Fruit fly (Drosophila melanogaster): ENCODE results near the gene Ppox.

Ppox gene

DNA sequence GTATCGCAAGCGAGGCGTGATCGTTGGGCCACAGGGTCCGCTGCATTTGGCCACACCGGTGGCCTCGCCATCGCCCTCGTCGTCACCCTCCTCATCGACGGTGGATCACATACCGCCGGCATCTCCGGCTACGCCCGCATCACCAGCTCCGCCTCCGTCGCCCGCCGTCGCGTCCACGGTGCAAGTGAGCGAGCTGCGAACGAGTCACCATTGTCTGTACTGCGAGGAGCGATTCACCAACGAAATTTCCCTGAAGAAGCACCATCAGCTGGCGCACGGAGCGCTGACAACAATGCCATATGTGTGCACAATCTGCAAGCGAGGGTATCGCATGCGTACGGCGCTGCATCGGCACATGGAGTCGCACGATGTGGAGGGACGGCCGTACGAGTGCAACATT, 41.1 kb downstream of the Ppox start:
- TF ChIP-seq sage (GFP tag; optimal IDR thresholded peaks at IDR 0.05) (no peak), Mio (GFP tag; optimal IDR thresholded peaks at IDR 0.05) (no peak), dmrt93B (GFP tag; optimal IDR thresholded peaks at IDR 0.05) (no peak), Sp1 (GFP tag; optimal IDR thresholded peaks at IDR 0.05) (no peak), CG32264 (GFP tag; optimal IDR thresholded peaks at IDR 0.05) (no peak), br (GFP tag; optimal IDR thresholded peaks at IDR 0.05) (no peak), HLH106 (tag; optimal IDR thresholded peaks at IDR 0.05) (no peak), N (GFP tag; optimal IDR thresholded peaks at IDR 0.05) (no peak), ey (GFP tag; optimal IDR thresholded peaks at IDR 0.05) (no peak), sv (GFP tag; optimal IDR thresholded peaks at IDR 0.05) (no peak), pan (optimal IDR thresholded peaks at IDR 0.05) (no peak), Dif (GFP tag; optimal IDR thresholded peaks at IDR 0.05; ENCODE audit: partially characterized antibody) (no peak), Hnf4 (GFP tag; optimal IDR thresholded peaks at IDR 0.05) (no peak), dsf (GFP tag; optimal IDR thresholded peaks at IDR 0.05; ENCODE audit: borderline replicate concordance) (no peak), rgr (GFP tag; optimal IDR thresholded peaks at IDR 0.05) (no peak), dl (GFP tag; optimal IDR thresholded peaks at IDR 0.05; ENCODE audit: insufficient read depth in 1 of 2, partially characterized antibody in 2 of 2) (no peak)

DNA sequence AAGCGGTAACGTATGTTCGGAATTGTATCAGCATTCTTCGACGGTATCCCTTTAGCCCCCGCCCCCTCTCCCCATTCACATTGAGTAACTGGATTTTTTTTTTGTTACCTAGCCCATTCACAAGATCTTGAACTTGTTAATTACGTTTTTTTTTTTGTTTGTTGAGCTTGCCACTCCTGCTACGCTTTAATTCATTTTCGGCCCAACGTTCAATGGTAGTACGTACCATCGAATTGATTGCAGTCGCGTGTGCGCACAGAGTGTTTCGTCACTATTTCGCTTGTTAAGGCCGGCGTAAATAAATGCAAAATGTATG, 47.0 kb downstream of the Ppox start:
- TF ChIP-seq Dif (GFP tag; optimal IDR thresholded peaks at IDR 0.05; ENCODE audit: partially characterized antibody), result no peak
- no peak for TF ChIP-seq CrebA (GFP tag; optimal IDR thresholded peaks at IDR 0.05; ENCODE audit: borderline replicate concordance)
- no peak for TF ChIP-seq fru (GFP tag; optimal IDR thresholded peaks at IDR 0.05)
- no peak for TF ChIP-seq Hr78 (GFP tag; optimal IDR thresholded peaks at IDR 0.05)
- TF ChIP-seq Myc (optimal IDR thresholded peaks at IDR 0.05), result no peak
- TF ChIP-seq pan (optimal IDR thresholded peaks at IDR 0.05), result no peak
- no peak for TF ChIP-seq sage (GFP tag; optimal IDR thresholded peaks at IDR 0.05)
- TF ChIP-seq N (GFP tag; optimal IDR thresholded peaks at IDR 0.05), result no peak
- TF ChIP-seq psq (GFP tag; optimal IDR thresholded peaks at IDR 0.05), result no peak
- no peak for TF ChIP-seq foxo (GFP tag; optimal IDR thresholded peaks at IDR 0.05)
- no peak for TF ChIP-seq dsf (GFP tag; optimal IDR thresholded peaks at IDR 0.05; ENCODE audit: borderline replicate concordance)
- no peak for TF ChIP-seq Jra (GFP tag; optimal IDR thresholded peaks at IDR 0.05)
- TF ChIP-seq Rel (GFP tag; optimal IDR thresholded peaks at IDR 0.05), result no peak
- TF ChIP-seq Rel (tag; optimal IDR thresholded peaks at IDR 0.05), result no peak
- no peak for TF ChIP-seq lola (GFP tag; optimal IDR thresholded peaks at IDR 0.05)

DNA sequence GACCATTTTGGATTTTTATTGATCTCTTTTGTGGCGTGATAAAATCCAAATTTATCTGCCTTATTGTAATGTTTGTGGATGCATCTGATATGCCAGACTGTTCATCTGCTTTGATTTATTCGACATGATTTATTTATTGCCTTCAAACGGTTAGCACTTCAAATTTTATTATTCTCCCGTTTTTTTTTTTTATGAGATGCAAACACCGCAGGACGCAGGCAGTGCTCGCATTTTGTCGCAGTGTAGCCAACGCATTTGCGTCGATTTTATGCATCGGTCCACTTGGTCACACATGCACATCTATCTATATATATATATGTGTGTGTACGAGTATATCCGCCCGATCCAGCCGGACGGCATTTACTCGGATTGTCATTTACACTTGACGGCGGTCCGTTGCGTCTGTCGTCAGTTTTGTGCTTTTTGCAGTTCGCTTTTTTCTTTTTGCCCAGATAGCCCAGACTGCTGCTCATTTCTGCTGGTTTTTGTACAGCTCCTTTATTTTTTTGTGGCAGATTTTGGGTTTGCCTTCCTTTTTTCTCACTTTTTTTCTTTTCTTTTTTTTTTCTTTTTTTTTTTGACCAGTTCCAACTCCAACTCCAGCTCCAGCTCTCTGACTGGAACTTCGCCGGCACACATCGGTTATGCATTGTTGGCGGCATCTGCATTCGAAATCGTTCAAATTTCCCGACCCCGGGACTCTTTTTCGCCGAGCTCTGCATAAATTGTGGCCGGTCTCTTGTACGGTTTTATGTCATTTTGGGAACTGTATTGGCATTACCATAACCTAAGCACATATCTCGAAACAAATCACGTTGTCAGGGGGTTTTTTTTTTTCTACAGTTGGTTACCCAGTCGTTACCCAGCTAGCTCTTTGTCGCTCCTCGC, 47.6 kb downstream of the Ppox start:
- TF ChIP-seq Dif (GFP tag; optimal IDR thresholded peaks at IDR 0.05; ENCODE audit: partially characterized antibody) (no peak), dsf (GFP tag; optimal IDR thresholded peaks at IDR 0.05; ENCODE audit: borderline replicate concordance) (no peak), Hr78 (GFP tag; optimal IDR thresholded peaks at IDR 0.05) (no peak), Rel (GFP tag; optimal IDR thresholded peaks at IDR 0.05) (peak; percentile 74), Rel (tag; optimal IDR thresholded peaks at IDR 0.05) (no peak), pan (optimal IDR thresholded peaks at IDR 0.05) (no peak), lola (GFP tag; optimal IDR thresholded peaks at IDR 0.05) (no peak), N (GFP tag; optimal IDR thresholded peaks at IDR 0.05) (no peak), fru (GFP tag; optimal IDR thresholded peaks at IDR 0.05) (peak; percentile 41), CrebA (GFP tag; optimal IDR thresholded peaks at IDR 0.05; ENCODE audit: borderline replicate concordance) (no peak), HLH106 (tag; optimal IDR thresholded peaks at IDR 0.05) (no peak), CG32264 (GFP tag; optimal IDR thresholded peaks at IDR 0.05) (no peak), jim (GFP tag; optimal IDR thresholded peaks at IDR 0.05) (peak; percentile 12), rgr (GFP tag; optimal IDR thresholded peaks at IDR 0.05) (peak; percentile 51), Hnf4 (GFP tag; optimal IDR thresholded peaks at IDR 0.05) (no peak), brk (GFP tag; optimal IDR thresholded peaks at IDR 0.05) (no peak), tai (GFP tag; optimal IDR thresholded peaks at IDR 0.05) (no peak), CG9705 (GFP tag; optimal IDR thresholded peaks at IDR 0.05) (no peak), dl (GFP tag; optimal IDR thresholded peaks at IDR 0.05; ENCODE audit: insufficient read depth in 1 of 2, partially characterized antibody in 2 of 2) (no peak), Hr83 (GFP tag; optimal IDR thresholded peaks at IDR 0.05; ENCODE audit: poor library complexity, severe bottlenecking) (no peak), foxo (GFP tag; optimal IDR thresholded peaks at IDR 0.05) (peak in 1 of 2 experiments; percentile 52), woc (GFP tag; optimal IDR thresholded peaks at IDR 0.05) (peak; percentile 20), Abd-B (GFP tag; optimal IDR thresholded peaks at IDR 0.05) (no peak), GATAd (GFP tag; optimal IDR thresholded peaks at IDR 0.05) (no peak), psq (GFP tag; optimal IDR thresholded peaks at IDR 0.05) (peak; percentile 38), Vsx2 (GFP tag; optimal IDR thresholded peaks at IDR 0.05; ENCODE audit: partially characterized antibody) (no peak), sv (GFP tag; optimal IDR thresholded peaks at IDR 0.05) (no peak), Sp1 (GFP tag; optimal IDR thresholded peaks at IDR 0.05) (peak; percentile 65), sage (GFP tag; optimal IDR thresholded peaks at IDR 0.05) (peak; percentile 21), Dfd (GFP tag; optimal IDR thresholded peaks at IDR 0.05) (no peak), Myc (optimal IDR thresholded peaks at IDR 0.05) (no peak), Mio (GFP tag; optimal IDR thresholded peaks at IDR 0.05) (no peak), dmrt93B (GFP tag; optimal IDR thresholded peaks at IDR 0.05) (peak; percentile 17), h (GFP tag; optimal IDR thresholded peaks at IDR 0.05) (peak; percentile 7), ey (GFP tag; optimal IDR thresholded peaks at IDR 0.05) (peak; percentile 49), OdsH (GFP tag; optimal IDR thresholded peaks at IDR 0.05) (peak; percentile 23), Jra (GFP tag; optimal IDR thresholded peaks at IDR 0.05) (no peak), usp (GFP tag; optimal IDR thresholded peaks at IDR 0.05) (no peak), br (GFP tag; optimal IDR thresholded peaks at IDR 0.05) (peak; percentile 31)
